Worm (Caenorhabditis elegans) whole organism, L3 larva: ENCODE measurements around the gene frg-1.

Source experiments
- ZK546.5 ChIP-seq: sonication (generic microtip); optimal IDR thresholded peaks from 2 replicates; lab custom pipeline; 2017; ENCODE audit warnings: missing biosample characterization, missing genetic modification characterization
- aly-2 ChIP-seq: fragments of 150-350 bp; optimal IDR thresholded peaks from 2 replicates; lab custom pipeline; 2014; ENCODE audit warnings: missing biosample characterization, missing genetic modification characterization
- ceh-16 ChIP-seq: sonication (generic microtip); optimal IDR thresholded peaks from 2 replicates; lab custom pipeline; 2017; ENCODE audit warnings: missing biosample characterization, missing genetic modification characterization
- ceh-28 ChIP-seq: fragments of 150-350 bp; optimal IDR thresholded peaks from 2 replicates; lab custom pipeline; 2014; ENCODE audit warnings: missing biosample characterization, missing genetic modification reagents, missing genetic modification characterization
- ceh-82 ChIP-seq: fragments of 150-350 bp; optimal IDR thresholded peaks from 2 replicates; lab custom pipeline; 2014; ENCODE audit warnings: missing biosample characterization, missing genetic modification characterization
- daf-12 ChIP-seq: fragments of 150-350 bp; optimal IDR thresholded peaks from 2 replicates; lab custom pipeline; 2014; ENCODE audit warnings: missing biosample characterization, missing genetic modification reagents, missing genetic modification characterization
- egl-27 ChIP-seq: sonication (generic microtip); optimal IDR thresholded peaks from 4 replicates; lab custom pipeline; 2017; ENCODE audit warnings: missing biosample characterization, missing genetic modification reagents, missing genetic modification characterization
- elt-1 ChIP-seq: fragments of 150-350 bp; optimal IDR thresholded peaks from 2 replicates; lab custom pipeline; 2014; ENCODE audit warnings: missing biosample characterization, missing genetic modification characterization
- elt-3 ChIP-seq, 3 experiments: fragments of 150-350 bp in 1 of 3; sonication (generic microtip) in 2 of 3; optimal IDR thresholded peaks; 2 replicates in 2 of 3; 4 replicates in 1 of 3; lab custom pipeline; 2014 to 2017; ENCODE audit warnings: missing biosample characterization in 3 of 3, missing genetic modification characterization in 3 of 3
- fos-1 ChIP-seq: fragments of 150-350 bp; optimal IDR thresholded peaks from 2 replicates; lab custom pipeline; 2014; ENCODE audit warnings: missing biosample characterization, missing genetic modification characterization
- jun-1 ChIP-seq: fragments of 150-350 bp; optimal IDR thresholded peaks from 2 replicates; lab custom pipeline; 2014; ENCODE audit warnings: missing biosample characterization, missing genetic modification reagents, missing genetic modification characterization
- lin-39 ChIP-seq: fragments of 150-350 bp; optimal IDR thresholded peaks from 2 replicates; lab custom pipeline; 2018; ENCODE audit warnings: missing biosample characterization, missing genetic modification reagents, missing genetic modification characterization
- lsy-12 ChIP-seq: sonication (generic microtip); optimal IDR thresholded peaks from 2 replicates; lab custom pipeline; 2016; ENCODE audit warnings: mild to moderate bottlenecking, missing genetic modification characterization, missing compliant biosample characterization
- mdl-1 ChIP-seq: fragments of 150-350 bp; optimal IDR thresholded peaks from 2 replicates; lab custom pipeline; 2014; ENCODE audit warnings: missing biosample characterization, missing genetic modification characterization
- mml-1 ChIP-seq: fragments of 150-350 bp; sonication (generic microtip); optimal IDR thresholded peaks from 3 replicates; lab custom pipeline; 2014; ENCODE audit warnings: missing biosample characterization, missing genetic modification characterization
- nfya-1 ChIP-seq: sonication (generic microtip); optimal IDR thresholded peaks from 2 replicates; lab custom pipeline; 2017; ENCODE audit warnings: missing genetic modification characterization, mild to moderate bottlenecking, missing compliant biosample characterization, antibody characterized with exemption, moderate library complexity; ENCODE audit not compliant: insufficient read depth
- nhr-11 ChIP-seq: fragments of 150-350 bp; optimal IDR thresholded peaks from 2 replicates; lab custom pipeline; 2014; ENCODE audit warnings: missing biosample characterization, missing genetic modification characterization
- nhr-12 ChIP-seq: fragments of 150-350 bp; optimal IDR thresholded peaks from 2 replicates; lab custom pipeline; 2014; ENCODE audit warnings: missing biosample characterization, missing genetic modification characterization
- nhr-23 ChIP-seq: fragments of 150-350 bp; optimal IDR thresholded peaks from 2 replicates; lab custom pipeline; 2014; ENCODE audit warnings: missing biosample characterization, missing genetic modification reagents, missing genetic modification characterization
- nhr-25 ChIP-seq: sonication (generic microtip); optimal IDR thresholded peaks from 2 replicates; lab custom pipeline; 2017; ENCODE audit warnings: missing biosample characterization, missing genetic modification characterization
- nhr-28 ChIP-seq: fragments of 150-350 bp; optimal IDR thresholded peaks from 2 replicates; lab custom pipeline; 2014; ENCODE audit warnings: missing biosample characterization, missing genetic modification characterization
- nhr-43 ChIP-seq: sonication (generic microtip); optimal IDR thresholded peaks from 2 replicates; lab custom pipeline; 2016; ENCODE audit warnings: mild to moderate bottlenecking, missing genetic modification characterization, missing compliant biosample characterization; ENCODE audit not compliant: poor library complexity, severe bottlenecking
- nhr-77 ChIP-seq: fragments of 150-350 bp; optimal IDR thresholded peaks from 2 replicates; lab custom pipeline; 2014; ENCODE audit warnings: missing biosample characterization, missing genetic modification characterization
- pha-4 ChIP-seq: fragments of 150-350 bp; optimal IDR thresholded peaks from 2 replicates; lab custom pipeline; 2014; ENCODE audit warnings: missing biosample characterization, missing genetic modification reagents, missing genetic modification characterization
- pqm-1 ChIP-seq: fragments of 150-350 bp; optimal IDR thresholded peaks from 2 replicates; lab custom pipeline; 2017; ENCODE audit warnings: missing biosample characterization, missing genetic modification characterization, inconsistent platforms
- sea-2 ChIP-seq: fragments of 150-350 bp; sonication (generic microtip); optimal IDR thresholded peaks from 4 replicates; lab custom pipeline; 2014; ENCODE audit warnings: missing biosample characterization, missing genetic modification reagents, missing genetic modification characterization
- skn-1 ChIP-seq: fragments of 150-350 bp; optimal IDR thresholded peaks from 2 replicates; lab custom pipeline; 2014; ENCODE audit warnings: missing biosample characterization, missing genetic modification characterization
- snpc-4 ChIP-seq: fragments of 150-350 bp; optimal IDR thresholded peaks from 2 replicates; lab custom pipeline; 2014; ENCODE audit warnings: missing biosample characterization, missing genetic modification characterization
- unc-39 ChIP-seq: sonication (generic microtip); optimal IDR thresholded peaks from 4 replicates; lab custom pipeline; 2017; ENCODE audit warnings: missing biosample characterization, missing genetic modification characterization
- unc-62 ChIP-seq: fragments of 150-350 bp; sonication (generic microtip); optimal IDR thresholded peaks from 4 replicates; lab custom pipeline; 2014; ENCODE audit warnings: missing biosample characterization, missing genetic modification reagents, missing genetic modification characterization
- zag-1 ChIP-seq: fragments of 150-350 bp; optimal IDR thresholded peaks from 2 replicates; lab custom pipeline; 2014; ENCODE audit warnings: missing biosample characterization, missing genetic modification characterization
- ztf-11 ChIP-seq: fragments of 150-350 bp; optimal IDR thresholded peaks from 2 replicates; lab custom pipeline; 2014; ENCODE audit warnings: missing biosample characterization, missing genetic modification characterization

frg-1 gene

DNA sequence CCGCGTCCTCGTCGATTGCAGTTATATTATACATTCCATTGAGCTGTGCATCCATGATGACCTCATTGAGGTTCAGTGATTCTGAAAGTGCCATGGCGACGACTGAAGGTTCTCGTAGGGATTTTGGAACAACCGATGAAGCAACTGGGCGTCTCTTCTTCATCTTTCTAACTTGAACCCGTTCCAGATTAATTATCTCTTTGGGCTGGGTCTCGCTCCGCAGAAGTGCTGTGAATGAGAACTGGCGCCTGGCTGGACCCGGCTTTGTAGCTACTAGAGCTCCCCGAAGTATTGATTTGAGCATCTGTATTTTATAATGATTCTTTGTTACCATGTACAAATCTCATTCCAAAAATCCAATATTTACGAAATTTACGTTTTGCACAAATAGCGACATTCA, 1.4 kb upstream of the frg-1 start, which contains the start of gene ZK1010.2:
Gene ZK1010.2, minus strand, starts transcription at position 304 of the 400 bp plus-strand sequence.
- TF ChIP-seq daf-12 (no peak), nhr-43 (tag; lab: Kevin White, UChicago) (no peak), zag-1 (tag; lab: Kevin White, UChicago) (no peak), lsy-12 (peak; percentile 16), nhr-11 (no peak)

DNA sequence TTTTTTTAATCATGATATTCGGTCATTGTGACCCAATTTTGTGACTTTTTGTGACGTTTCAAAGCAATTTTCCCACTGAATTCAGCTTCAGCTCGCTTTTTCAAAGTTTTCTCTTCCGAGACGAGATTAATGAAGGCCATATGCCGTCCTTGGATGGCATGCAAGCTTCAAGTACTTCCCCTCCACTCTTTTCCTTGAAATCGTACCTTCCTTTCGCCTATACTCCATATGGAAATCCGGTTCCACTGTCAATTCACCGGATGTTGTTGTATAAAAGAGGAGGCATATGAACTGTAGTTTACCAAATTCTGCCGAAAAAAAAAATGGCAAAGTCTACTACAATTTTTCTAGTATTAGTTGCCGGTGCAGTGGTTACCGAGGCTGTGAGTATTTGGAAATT, 1.8 kb downstream of the frg-1 start, which contains the start of gene ZK1010.4:
Gene ZK1010.4, plus strand, starts transcription at position 301 of the 400 bp plus-strand sequence.
- TF ChIP-seq nhr-25 (tag; lab: Kevin White, UChicago): no peak
- TF ChIP-seq pha-4 (tag; lab: Kevin White, UChicago): no peak
- TF ChIP-seq nhr-43 (tag; lab: Kevin White, UChicago): no peak
- no peak for TF ChIP-seq sea-2 (GFP tag; lab: Kevin White, UChicago)
- no peak for TF ChIP-seq ztf-11 (tag; lab: Kevin White, UChicago)
- no peak for TF ChIP-seq nhr-77 (tag; lab: Kevin White, UChicago)
- TF ChIP-seq elt-3 (tag; optimal IDR thresholded peaks at IDR 0.05; lab: Kevin White, UChicago): no peak
- TF ChIP-seq aly-2 (tag; lab: Kevin White, UChicago): no peak
- TF ChIP-seq fos-1 (tag; lab: Kevin White, UChicago): no peak
- no peak for TF ChIP-seq pqm-1 (tag; lab: Kevin White, UChicago)
- TF ChIP-seq mml-1: no peak
- TF ChIP-seq ceh-82 (tag; lab: Kevin White, UChicago): no peak
- TF ChIP-seq nfya-1: no peak
- no peak for TF ChIP-seq mdl-1 (tag; lab: Kevin White, UChicago)
- no peak for TF ChIP-seq lin-39 (tag; lab: Kevin White, UChicago)

DNA sequence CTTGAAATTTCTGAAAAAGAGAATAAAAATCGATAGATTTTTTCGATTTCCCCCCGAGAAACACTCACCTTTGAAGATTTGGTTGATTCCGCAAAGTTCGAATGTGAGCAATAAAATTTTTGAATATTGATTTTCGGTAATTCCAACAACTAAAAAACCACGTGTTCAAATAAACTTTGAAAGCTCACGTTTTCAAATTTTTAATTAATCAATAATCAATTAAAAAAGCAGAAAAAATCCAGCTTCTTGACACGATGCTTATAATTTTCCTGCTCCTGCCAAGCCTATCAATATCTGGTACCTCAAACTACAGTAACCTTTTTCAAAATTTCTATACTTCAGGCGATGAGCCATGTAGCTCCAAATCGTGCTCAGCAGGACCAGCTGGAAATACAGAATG, 8.5 kb downstream of the frg-1 start, which contains the start of gene ZK1010.5:
Gene ZK1010.5, minus strand, starts transcription at position 101 of the 400 bp plus-strand sequence.
- no peak for TF ChIP-seq skn-1
- no peak for TF ChIP-seq elt-3 (tag; optimal IDR thresholded peaks at IDR 0.05; lab: Kevin White, UChicago)
- TF ChIP-seq lin-39 (tag; lab: Kevin White, UChicago): no peak
- no peak for TF ChIP-seq snpc-4 (tag; lab: Kevin White, UChicago)
- no peak for TF ChIP-seq mdl-1 (tag; lab: Kevin White, UChicago)
- TF ChIP-seq nhr-28 (tag; lab: Kevin White, UChicago): no peak
- TF ChIP-seq unc-62 (GFP tag; lab: Kevin White, UChicago): no peak
- TF ChIP-seq nhr-25 (tag; lab: Kevin White, UChicago): no peak
- TF ChIP-seq nhr-12 (tag; lab: Kevin White, UChicago): no peak
- no peak for TF ChIP-seq elt-1
- no peak for TF ChIP-seq fos-1 (tag; lab: Kevin White, UChicago)

DNA sequence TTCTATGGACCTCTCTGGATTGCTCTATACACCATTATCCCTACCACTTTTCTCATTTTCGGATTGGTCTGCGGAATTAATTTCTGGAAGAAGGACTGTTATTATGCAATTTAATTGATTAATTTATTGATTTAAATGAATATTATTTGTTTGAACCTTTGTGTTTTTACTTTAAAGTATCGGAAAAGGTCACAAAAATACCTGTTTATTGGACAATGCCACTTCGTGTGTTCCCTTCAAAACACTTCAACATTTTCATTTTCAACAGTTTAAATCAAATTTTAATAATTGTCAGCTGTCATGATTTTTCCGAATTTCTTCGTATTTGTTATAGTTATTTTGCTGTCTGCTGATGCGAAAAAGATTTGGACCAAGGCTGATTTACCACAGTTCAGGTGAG, 12.0 kb downstream of the frg-1 start, which contains the start of gene ZK1010.12:
Gene ZK1010.12, plus strand, starts transcription at position 301 of the 400 bp plus-strand sequence.
- no peak for TF ChIP-seq unc-62 (GFP tag; lab: Kevin White, UChicago)
- no peak for TF ChIP-seq lsy-12
- TF ChIP-seq ceh-28 (tag; lab: Kevin White, UChicago): no peak
- no peak for TF ChIP-seq daf-12
- no peak for TF ChIP-seq mml-1
- no peak for TF ChIP-seq pha-4 (tag; lab: Kevin White, UChicago)
- TF ChIP-seq ceh-16 (tag; lab: Kevin White, UChicago): no peak
- TF ChIP-seq nhr-77 (tag; lab: Kevin White, UChicago): no peak

DNA sequence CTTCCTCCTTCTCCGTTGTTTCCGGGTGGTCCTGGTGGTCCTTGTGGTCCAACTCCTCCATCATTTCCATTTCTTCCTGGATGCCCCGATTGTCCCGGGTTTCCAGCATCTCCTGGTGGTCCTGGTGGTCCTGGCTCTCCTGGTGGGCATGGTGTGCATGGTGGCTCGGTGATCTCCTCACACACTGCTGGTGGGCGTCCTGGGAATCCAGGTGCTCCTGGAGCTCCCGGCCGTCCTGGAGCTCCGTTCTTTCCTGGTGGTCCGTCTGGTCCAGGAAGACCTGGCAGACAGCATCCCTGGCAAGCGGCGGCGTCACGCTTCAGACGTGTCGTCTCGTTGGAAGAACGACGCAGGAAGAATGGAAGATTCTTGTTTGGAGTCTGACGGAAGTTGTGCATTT, 14.1 kb downstream of the frg-1 start:
- no peak for TF ChIP-seq pha-4 (tag; lab: Kevin White, UChicago)
- TF ChIP-seq nhr-77 (tag; lab: Kevin White, UChicago): no peak
- TF ChIP-seq fos-1 (tag; lab: Kevin White, UChicago): no peak
- TF ChIP-seq snpc-4 (tag; lab: Kevin White, UChicago): no peak
- TF ChIP-seq zag-1 (tag; lab: Kevin White, UChicago): no peak
- no peak for TF ChIP-seq egl-27 (tag; lab: Kevin White, UChicago)
- no peak for TF ChIP-seq unc-62 (GFP tag; lab: Kevin White, UChicago)
- TF ChIP-seq nhr-12 (tag; lab: Kevin White, UChicago): no peak
- no peak for TF ChIP-seq ZK546.5 (tag; lab: Kevin White, UChicago)
- no peak for TF ChIP-seq pqm-1 (tag; lab: Kevin White, UChicago)
- TF ChIP-seq elt-1: no peak
- no peak for TF ChIP-seq aly-2 (tag; lab: Kevin White, UChicago)
- no peak for TF ChIP-seq nhr-23
- TF ChIP-seq unc-39 (tag; lab: Kevin White, UChicago): no peak
- TF ChIP-seq jun-1 (tag; lab: Kevin White, UChicago): no peak
